Worm (Caenorhabditis elegans) whole organism, L1 larva: ENCODE data around the gene C01B9.4.
"Not testable (repeated sequence)": the region's sequence is repeated elsewhere in the genome, so short reads cannot be mapped to it uniquely, and the experiment has no call there.

Source experiments
- C34B4.2 ChIP-seq: sonication (generic microtip); optimal IDR thresholded peaks from 2 replicates; lab custom pipeline; 2017; ENCODE audit warnings: mild to moderate bottlenecking, missing genetic modification characterization, missing compliant biosample characterization
- F16B12.6 ChIP-seq: fragments of 150-350 bp; optimal IDR thresholded peaks from 2 replicates; lab custom pipeline; 2014; ENCODE audit warnings: missing biosample characterization, missing genetic modification characterization
- ceh-63 ChIP-seq: fragments of 200-800 bp; sonication (Bioruptor generic); optimal IDR thresholded peaks from 2 replicates; lab custom pipeline; 2018; ENCODE audit warnings: mild to moderate bottlenecking, missing genetic modification characterization, missing compliant biosample characterization
- ceh-88 ChIP-seq: fragments of 200-800 bp; sonication (Bioruptor generic); IDR thresholded peaks from 2 replicates; pipeline ENCODE4 v1.3.6; 2022; ENCODE audit warnings: missing genetic modification characterization, missing compliant biosample characterization
- ceh-90 ChIP-seq: sonication (generic microtip); optimal IDR thresholded peaks from 2 replicates; lab custom pipeline; 2016; ENCODE audit warnings: missing genetic modification characterization, missing compliant biosample characterization
- ces-1 ChIP-seq: fragments of 150-350 bp; optimal IDR thresholded peaks from 2 replicates; lab custom pipeline; 2014; ENCODE audit warnings: missing biosample characterization, missing genetic modification reagents, missing genetic modification characterization
- efl-1 ChIP-seq, 4 experiments: fragments of 150-350 bp; optimal IDR thresholded peaks in 3 of 4; peaks in 1 of 4; 1 replicate in 1 of 4; 2 replicates in 3 of 4; lab custom pipeline; 2014; ENCODE audit warnings: missing biosample characterization in 2 of 4, missing genetic modification characterization in 2 of 4, missing genetic modification reagents in 2 of 4
- egl-27 ChIP-seq, 2 experiments: fragments of 150-350 bp in 1 of 2; sonication (generic microtip); optimal IDR thresholded peaks; 3 replicates each; lab custom pipeline; 2017 to 2018; ENCODE audit warnings: missing biosample characterization in 2 of 2, missing genetic modification characterization in 2 of 2, missing genetic modification reagents in 2 of 2
- elt-2 ChIP-seq: sonication (generic microtip); optimal IDR thresholded peaks from 2 replicates; lab custom pipeline; 2016; ENCODE audit warnings: missing genetic modification characterization, mild to moderate bottlenecking, inconsistent platforms, missing compliant biosample characterization, missing genetic modification reagents
- ets-5 ChIP-seq: fragments of 200-800 bp; sonication (Bioruptor generic); IDR thresholded peaks from 2 replicates; pipeline ENCODE4 v1.3.6; 2022; ENCODE audit warnings: missing genetic modification characterization, missing compliant biosample characterization
- fkh-10 ChIP-seq: sonication (generic microtip); optimal IDR thresholded peaks from 2 replicates; lab custom pipeline; 2017; ENCODE audit warnings: missing biosample characterization, missing genetic modification reagents, missing genetic modification characterization
- fkh-4 ChIP-seq: sonication (generic microtip); optimal IDR thresholded peaks from 2 replicates; lab custom pipeline; 2016; ENCODE audit warnings: missing compliant biosample characterization, missing genetic modification characterization, borderline replicate concordance
- fos-1 ChIP-seq: fragments of 150-350 bp; optimal IDR thresholded peaks from 2 replicates; lab custom pipeline; 2014; ENCODE audit warnings: missing biosample characterization, missing genetic modification characterization
- grh-1 ChIP-seq: fragments of 200-800 bp; sonication (Bioruptor generic); IDR thresholded peaks from 2 replicates; pipeline ENCODE4 v1.3.6; 2022; ENCODE audit warnings: missing genetic modification reagents, missing genetic modification characterization, missing compliant biosample characterization
- hlh-4 ChIP-seq: sonication (generic microtip); optimal IDR thresholded peaks from 2 replicates; lab custom pipeline; 2016; ENCODE audit warnings: mild to moderate bottlenecking, missing genetic modification characterization, missing compliant biosample characterization
- irx-1 ChIP-seq: sonication (generic microtip); optimal IDR thresholded peaks from 2 replicates; lab custom pipeline; 2016; ENCODE audit warnings: missing genetic modification characterization, missing compliant biosample characterization
- lin-14 ChIP-seq: fragments of 200-800 bp; sonication (Bioruptor generic); optimal IDR thresholded peaks from 2 replicates; lab custom pipeline; 2018; ENCODE audit warnings: mild to moderate bottlenecking, missing genetic modification characterization, moderate library complexity, missing compliant biosample characterization
- lin-39 ChIP-seq: fragments of 150-350 bp; optimal IDR thresholded peaks from 2 replicates; lab custom pipeline; 2014; ENCODE audit warnings: missing biosample characterization, missing genetic modification reagents, missing genetic modification characterization
- lsy-2 ChIP-seq, 2 experiments: fragments of 150-350 bp; optimal IDR thresholded peaks; 2 replicates each; lab custom pipeline; 2014; ENCODE audit warnings: missing biosample characterization in 2 of 2, missing genetic modification characterization in 2 of 2
- mab-9 ChIP-seq: fragments of 200-800 bp; sonication (Bioruptor generic); IDR thresholded peaks from 2 replicates; pipeline ENCODE4 v1.3.6; 2022; ENCODE audit warnings: missing genetic modification reagents, missing genetic modification characterization, missing compliant biosample characterization
- mep-1 ChIP-seq: fragments of 150-350 bp; optimal IDR thresholded peaks from 2 replicates; lab custom pipeline; 2014; ENCODE audit warnings: missing biosample characterization, missing genetic modification characterization
- nhr-11 ChIP-seq: fragments of 150-350 bp; optimal IDR thresholded peaks from 2 replicates; lab custom pipeline; 2014; ENCODE audit warnings: missing biosample characterization, missing genetic modification characterization
- nhr-12 ChIP-seq: sonication (generic microtip); optimal IDR thresholded peaks from 2 replicates; lab custom pipeline; 2017; ENCODE audit warnings: missing biosample characterization, missing genetic modification characterization
- nhr-19 ChIP-seq: fragments of 200-800 bp; sonication (Bioruptor generic); conservative IDR thresholded peaks from 2 replicates; pipeline ENCODE4 v1.3.6; 2022; ENCODE audit warnings: missing genetic modification characterization, missing compliant biosample characterization
- nhr-47 ChIP-seq: sonication (generic microtip); optimal IDR thresholded peaks from 2 replicates; lab custom pipeline; 2016; ENCODE audit warnings: mild to moderate bottlenecking, missing genetic modification characterization, moderate library complexity, missing compliant biosample characterization
- nhr-84 ChIP-seq: sonication (generic microtip); optimal IDR thresholded peaks from 2 replicates; lab custom pipeline; 2017; ENCODE audit warnings: missing biosample characterization, missing genetic modification characterization
- nhr-85 ChIP-seq: sonication (generic microtip); peaks from one replicate; lab custom pipeline; 2016; ENCODE audit warnings: missing genetic modification characterization, inconsistent platforms, missing compliant biosample characterization
- pax-3 ChIP-seq: fragments of 200-800 bp; sonication (Bioruptor generic); optimal IDR thresholded peaks from 2 replicates; lab custom pipeline; 2018; ENCODE audit warnings: mild to moderate bottlenecking, missing genetic modification characterization, moderate library complexity, missing compliant biosample characterization
- rnt-1 ChIP-seq: sonication (generic microtip); optimal IDR thresholded peaks from 2 replicates; lab custom pipeline; 2016; ENCODE audit warnings: mild to moderate bottlenecking, missing genetic modification characterization, moderate library complexity, missing compliant biosample characterization
- skn-1 ChIP-seq: fragments of 150-350 bp; optimal IDR thresholded peaks from 2 replicates; lab custom pipeline; 2014; ENCODE audit warnings: missing biosample characterization, missing genetic modification characterization
- snpc-4 ChIP-seq: fragments of 150-350 bp; optimal IDR thresholded peaks from 2 replicates; lab custom pipeline; 2014; ENCODE audit warnings: missing biosample characterization, missing genetic modification characterization
- snu-23 ChIP-seq: sonication (generic microtip); optimal IDR thresholded peaks from 2 replicates; lab custom pipeline; 2016; ENCODE audit warnings: missing genetic modification characterization, missing compliant biosample characterization
- sox-4 ChIP-seq: sonication (generic microtip); optimal IDR thresholded peaks from 2 replicates; lab custom pipeline; 2016; ENCODE audit warnings: missing genetic modification characterization, missing compliant biosample characterization
- swsn-7 ChIP-seq: sonication (generic microtip); optimal IDR thresholded peaks from 2 replicates; lab custom pipeline; 2016; ENCODE audit warnings: missing genetic modification characterization, missing compliant biosample characterization
- tbx-2 ChIP-seq: sonication (generic microtip); optimal IDR thresholded peaks from 2 replicates; lab custom pipeline; 2016; ENCODE audit warnings: missing genetic modification characterization, missing compliant biosample characterization
- tlp-1 ChIP-seq: fragments of 150-350 bp; optimal IDR thresholded peaks from 2 replicates; lab custom pipeline; 2014; ENCODE audit warnings: missing biosample characterization, missing genetic modification characterization
- unc-130 ChIP-seq: fragments of 150-350 bp; optimal IDR thresholded peaks from 2 replicates; lab custom pipeline; 2017; ENCODE audit warnings: missing biosample characterization, missing genetic modification characterization, inconsistent platforms
- unc-62 ChIP-seq: fragments of 150-350 bp; optimal IDR thresholded peaks from 2 replicates; lab custom pipeline; 2014; ENCODE audit warnings: missing biosample characterization, missing genetic modification reagents, missing genetic modification characterization
- unc-98 ChIP-seq: fragments of 200-800 bp; sonication (Bioruptor generic); IDR thresholded peaks from 2 replicates; pipeline ENCODE4 v1.3.6; 2022; ENCODE audit warnings: missing genetic modification characterization, missing compliant biosample characterization
- xbp-1 ChIP-seq: sonication (generic microtip); optimal IDR thresholded peaks from 2 replicates; lab custom pipeline; 2016; ENCODE audit warnings: missing genetic modification characterization, missing compliant biosample characterization
- zip-4 ChIP-seq: fragments of 200-800 bp; sonication (Bioruptor generic); optimal IDR thresholded peaks from 2 replicates; lab custom pipeline; 2018; ENCODE audit warnings: mild to moderate bottlenecking, missing genetic modification characterization, moderate library complexity, missing compliant biosample characterization
- ztf-11 ChIP-seq, 2 experiments: sonication (generic microtip); optimal IDR thresholded peaks; 2 replicates each; lab custom pipeline; 2016 to 2017; ENCODE audit warnings: missing genetic modification characterization in 2 of 2, missing biosample characterization in 1 of 2, missing compliant biosample characterization in 1 of 2

The C01B9.4 gene

DNA sequence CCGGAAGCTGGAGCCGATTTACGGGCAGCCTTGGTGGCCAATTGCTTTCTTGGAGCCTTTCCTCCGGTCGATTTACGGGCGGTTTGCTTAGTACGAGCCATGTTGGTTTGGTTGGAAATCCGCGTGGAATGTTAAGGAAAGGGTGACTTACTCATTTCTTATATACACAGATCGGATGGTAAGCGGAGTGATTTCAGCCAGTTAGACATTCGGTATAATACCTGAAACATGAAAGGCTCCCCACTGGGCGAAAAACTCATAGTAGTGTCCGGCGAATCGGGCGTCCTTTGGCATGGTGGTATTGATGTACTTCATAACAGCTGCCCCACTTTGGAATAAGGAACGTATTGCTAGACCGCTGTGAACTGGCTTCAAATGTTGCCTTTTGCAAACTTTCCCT, 44.8 kb upstream of the C01B9.4 start, which contains the start of gene his-42:
Gene his-42 (minus strand): TSS at position 101 of the 400 bp plus-strand sequence.
- no peak for TF ChIP-seq ceh-63 (GFP tag; lab: Kevin White, UChicago)

DNA sequence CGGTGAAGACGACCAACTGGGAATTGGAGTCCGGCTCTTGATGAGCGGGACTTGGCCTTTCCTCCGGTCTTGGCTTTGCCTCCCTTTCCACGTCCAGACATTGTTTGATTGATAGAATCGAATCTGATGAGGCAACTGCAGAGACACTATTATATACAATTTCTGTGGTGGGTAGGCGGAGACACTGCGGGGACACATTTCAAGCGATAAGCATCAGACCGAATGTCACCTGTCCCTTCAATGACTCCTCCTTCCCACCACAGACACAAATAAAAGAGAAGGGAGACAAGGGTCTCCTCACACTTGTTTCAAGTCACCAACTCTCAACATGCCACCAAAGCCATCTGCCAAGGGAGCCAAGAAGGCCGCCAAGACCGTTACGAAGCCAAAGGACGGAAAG, 34.3 kb upstream of the C01B9.4 start, which contains the start of gene his-16:
Gene his-16 (minus strand): TSS at position 101 of the 400 bp plus-strand sequence.
- TF ChIP-seq xbp-1 (tag; lab: Kevin White, UChicago); lin-39 (tag; lab: Kevin White, UChicago); tbx-2: not testable (repeated sequence)
- TF ChIP-seq, all 84 proteins: peak for 0; not testable (repeated sequence) for 84

DNA sequence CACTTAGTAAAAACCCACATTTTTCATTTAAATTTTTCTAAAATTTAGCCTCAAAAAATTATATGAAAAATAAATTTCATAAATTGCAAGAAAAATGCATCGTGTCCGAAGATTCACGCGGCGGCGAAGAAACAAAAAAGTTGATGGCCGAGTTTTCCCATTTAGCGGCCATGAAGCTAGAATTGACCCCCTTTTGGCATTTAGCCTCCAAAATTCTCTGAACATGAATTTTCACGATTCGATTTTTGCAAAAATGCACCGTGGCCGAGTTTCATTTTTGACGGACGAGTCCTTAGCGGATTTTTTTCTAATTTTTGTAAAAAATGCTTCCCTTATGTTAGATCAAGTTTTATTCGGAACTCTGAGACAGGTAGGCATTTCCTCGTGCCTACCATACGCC, 31.7 kb upstream of the C01B9.4 start:
- TF ChIP-seq F16B12.6 (tag; lab: Kevin White, UChicago): no peak
- no peak for TF ChIP-seq irx-1 (tag; lab: Kevin White, UChicago)
- no peak for TF ChIP-seq lsy-2 (tag; optimal IDR thresholded peaks at IDR 0.05; lab: Kevin White, UChicago)
- no peak for TF ChIP-seq nhr-84 (tag; lab: Kevin White, UChicago)
- no peak for TF ChIP-seq grh-1 (GFP tag; lab: Robert Waterston, UW)
- no peak for TF ChIP-seq sox-4 (tag; lab: Kevin White, UChicago)
- no peak for TF ChIP-seq ceh-88 (GFP tag; lab: Robert Waterston, UW)
- TF ChIP-seq ces-1 (GFP tag; lab: Kevin White, UChicago): no peak
- TF ChIP-seq unc-130 (tag; lab: Kevin White, UChicago): no peak
- TF ChIP-seq nhr-19: no peak
- no peak for TF ChIP-seq pax-3
- no peak for TF ChIP-seq ztf-11 (tag; optimal IDR thresholded peaks at IDR 0.05; lab: Kevin White, UChicago)
- no peak for TF ChIP-seq zip-4 (GFP tag; lab: Kevin White, UChicago)
- no peak for TF ChIP-seq lin-14 (GFP tag; lab: Kevin White, UChicago)

DNA sequence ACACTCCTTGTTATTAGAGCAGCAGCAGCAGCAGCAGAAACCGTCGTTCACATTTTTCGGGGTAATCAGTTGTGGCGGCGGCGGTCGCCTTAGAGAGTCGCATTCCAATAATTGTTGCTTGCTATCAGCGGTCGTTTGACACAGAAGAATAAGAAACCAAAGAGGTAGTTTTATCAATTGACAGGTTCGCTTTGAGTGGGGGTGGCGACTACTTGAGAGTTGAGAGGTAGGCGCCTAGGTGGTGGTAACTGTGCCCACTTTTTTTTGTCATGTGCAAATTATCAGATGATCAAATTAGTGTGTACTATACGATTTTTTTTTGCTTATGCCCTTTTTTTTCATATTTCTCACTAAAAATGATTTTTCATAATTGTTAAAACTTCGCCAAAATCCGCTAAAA, 30.2 kb upstream of the C01B9.4 start:
- TF ChIP-seq ceh-88 (GFP tag; lab: Robert Waterston, UW) (no peak), mep-1 (tag; lab: Kevin White, UChicago) (no peak), fkh-4 (tag; lab: Kevin White, UChicago) (no peak), efl-1 (optimal IDR thresholded peaks at IDR 0.05; lab: Kevin White, UChicago) (no peak), efl-1 (GFP tag; optimal IDR thresholded peaks at IDR 0.05 in 1 of 2; lab: Kevin White, UChicago) (peak in 1 of 2 experiments; percentile 78), unc-98 (GFP tag; lab: Robert Waterston, UW) (no peak), swsn-7 (tag; lab: Kevin White, UChicago) (no peak), elt-2 (tag; lab: Kevin White, UChicago) (peak; percentile 17), snu-23 (GFP tag; lab: Kevin White, UChicago) (no peak)

DNA sequence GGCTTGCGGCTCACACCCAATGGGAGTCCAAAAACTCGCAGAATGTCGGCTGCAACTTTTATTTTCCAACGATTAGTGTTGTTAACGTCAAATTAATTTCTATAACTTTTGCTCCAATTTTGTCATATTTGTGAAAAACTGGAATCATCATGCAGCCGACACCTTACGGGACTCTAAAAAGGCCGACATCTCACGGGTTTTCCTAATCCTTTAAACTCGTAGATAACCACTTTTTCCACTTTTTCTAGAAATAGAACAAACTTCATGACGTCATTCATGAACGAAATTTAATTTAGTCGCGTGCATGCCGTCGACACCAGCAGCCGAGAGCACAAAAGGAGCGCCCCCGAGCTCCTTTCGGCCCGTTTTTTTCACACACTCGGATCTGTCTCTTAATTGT, 29.6 kb upstream of the C01B9.4 start:
- TF ChIP-seq lin-39 (tag; lab: Kevin White, UChicago): no peak
- no peak for TF ChIP-seq hlh-4 (tag; lab: Kevin White, UChicago)
- TF ChIP-seq swsn-7 (tag; lab: Kevin White, UChicago): peak; percentile 16
- TF ChIP-seq unc-98 (GFP tag; lab: Robert Waterston, UW): no peak
- TF ChIP-seq mab-9: no peak
- peak; percentile 48 for TF ChIP-seq nhr-47 (tag; lab: Kevin White, UChicago)
- no peak for TF ChIP-seq ceh-63 (GFP tag; lab: Kevin White, UChicago)
- TF ChIP-seq snu-23 (GFP tag; lab: Kevin White, UChicago): no peak
- no peak for TF ChIP-seq sox-4 (tag; lab: Kevin White, UChicago)
- no peak for TF ChIP-seq egl-27 (tag; optimal IDR thresholded peaks at IDR 0.05; lab: Kevin White, UChicago)
- no peak for TF ChIP-seq ceh-88 (GFP tag; lab: Robert Waterston, UW)
- TF ChIP-seq fos-1 (tag; lab: Kevin White, UChicago): no peak
- peak; percentile 76 for TF ChIP-seq lin-14 (GFP tag; lab: Kevin White, UChicago)
- TF ChIP-seq fkh-10 (GFP tag; lab: Kevin White, UChicago): peak; percentile 38
- peak; percentile 69 for TF ChIP-seq snpc-4 (tag; lab: Kevin White, UChicago)
- TF ChIP-seq ets-5: no peak
- TF ChIP-seq tlp-1 (tag; lab: Kevin White, UChicago): no peak
- no peak for TF ChIP-seq xbp-1 (tag; lab: Kevin White, UChicago)
- no peak for TF ChIP-seq nhr-11 (tag; lab: Kevin White, UChicago)
- no peak for TF ChIP-seq mep-1 (tag; lab: Kevin White, UChicago)
- no peak for TF ChIP-seq rnt-1 (tag; lab: Kevin White, UChicago)
- TF ChIP-seq ztf-11 (tag; optimal IDR thresholded peaks at IDR 0.05; lab: Kevin White, UChicago): no peak
- TF ChIP-seq nhr-12 (tag; lab: Kevin White, UChicago): no peak
- TF ChIP-seq tbx-2: peak; percentile 31
- TF ChIP-seq unc-62 (GFP tag; lab: Kevin White, UChicago): no peak
- no peak for TF ChIP-seq skn-1 (tag; lab: Kevin White, UChicago)
- TF ChIP-seq ceh-90 (tag; lab: Kevin White, UChicago): no peak
- TF ChIP-seq nhr-85 (tag; lab: Kevin White, UChicago): peak; percentile 4
- no peak for TF ChIP-seq C34B4.2 (tag; lab: Kevin White, UChicago)
